Fruit fly (Drosophila melanogaster): Measurements from ENCODE around the gene NUCB1.

NUCB1 gene

dm6 chr3L:17763987-17764386 is 38.1 kb downstream of the NUCB1 start, which contains the start of the genes Adgf-A and Adgf-A2 (continued):
- no peak for TF ChIP-seq Bdp1 (GFP tag; optimal IDR thresholded peaks at IDR 0.05)
- no peak for TF ChIP-seq CG1529 (GFP tag; optimal IDR thresholded peaks at IDR 0.05)

- TF ChIP-seq dm (GFP tag; optimal IDR thresholded peaks at IDR 0.05) (no peak), Doc3 (GFP tag; IDR thresholded peaks at IDR 0.05; ENCODE audit: partially characterized antibody) (no peak), sens (GFP tag) (peak; percentile 19), CG3065 (GFP tag; optimal IDR thresholded peaks at IDR 0.05) (peak; percentile 53), CG1024 (GFP tag; IDR thresholded peaks at IDR 0.05) (no peak), CG3281 (GFP tag; optimal IDR thresholded peaks at IDR 0.05) (no peak), Med (GFP tag) (no peak), CG13775 (GFP tag; optimal IDR thresholded peaks at IDR 0.05) (peak; percentile 91), Oli (tag; optimal IDR thresholded peaks at IDR 0.05) (no peak), Nf-YB (GFP tag; optimal IDR thresholded peaks at IDR 0.05) (no peak), Ets65A (GFP tag) (peak; percentile 73), vvl (GFP tag; IDR thresholded peaks at IDR 0.05) (no peak), Ets97D (GFP tag; optimal IDR thresholded peaks at IDR 0.05) (no peak)
These were observed 42.9 kb downstream of the NUCB1 start, which contains the start of gene CG32181 for dm6 chr3L:17759072-17759747. Gene CG32181, plus strand, starts transcription at chr3L:17759697.

dm6 chr3L:17758084-17758211 is 44.1 kb downstream of the NUCB1 start, which contains the start of gene CG32182:
Gene CG32182, plus strand, starts transcription at chr3L:17758112.
- TF ChIP-seq jigr1 (GFP tag; IDR thresholded peaks at IDR 0.05) (no peak), CG6791 (GFP tag; IDR thresholded peaks at IDR 0.05; ENCODE audit: partially characterized antibody) (0 out of 3 replicates have a peak, but pooled peaks have one; percentile 3), lov (optimal IDR thresholded peaks at IDR 0.05) (no peak), lov (GFP tag; IDR thresholded peaks at IDR 0.05) (0 out of 3 replicates have a peak, but pooled peaks have one; percentile 2), Ssrp (tag; optimal IDR thresholded peaks at IDR 0.05) (no peak)

- TF ChIP-seq Taf1 (GFP tag; IDR thresholded peaks at IDR 0.05) (no peak), CG17802 (tag; optimal IDR thresholded peaks at IDR 0.05) (peak; percentile 44), odd (GFP tag; optimal IDR thresholded peaks at IDR 0.05) (peak; percentile 71), Gug (GFP tag; IDR thresholded peaks at IDR 0.05) (peak; percentile 67; the same call in 3 of the 4 replicates), hbn (GFP tag; IDR thresholded peaks at IDR 0.05; ENCODE audit: partially characterized antibody) (no peak), Oli (tag; optimal IDR thresholded peaks at IDR 0.05) (peak; percentile 82), Bdp1 (GFP tag; optimal IDR thresholded peaks at IDR 0.05) (peak; percentile 25), Sox100B (GFP tag; optimal IDR thresholded peaks at IDR 0.05) (peak; percentile 91), NFAT (GFP tag; IDR thresholded peaks at IDR 0.05) (no peak), p53 (GFP tag; optimal IDR thresholded peaks at IDR 0.05) (no peak), CrebB (tag; optimal IDR thresholded peaks at IDR 0.05) (no peak), CG7556 (GFP tag; optimal IDR thresholded peaks at IDR 0.05) (peak; percentile 92), CG3995 (GFP tag; optimal IDR thresholded peaks at IDR 0.05) (no peak), sim (GFP tag; IDR thresholded peaks at IDR 0.05) (0 out of 2 replicates have a peak, but pooled peaks have one; percentile 50), bbx (GFP tag; IDR thresholded peaks at IDR 0.05; ENCODE audit: partially characterized antibody) (no peak), CG32767 (GFP tag; IDR thresholded peaks at IDR 0.05) (peak; percentile 58; the same call in 1 of the 2 replicates), caup (GFP tag; optimal IDR thresholded peaks at IDR 0.05; ENCODE audit: severe bottlenecking) (no peak), ac (GFP tag; optimal IDR thresholded peaks at IDR 0.05) (peak; percentile 66), fru (optimal IDR thresholded peaks at IDR 0.05) (no peak), Oaz (GFP tag; IDR thresholded peaks at IDR 0.05) (no peak; the same call in 1 of the 2 replicates), Atf3 (GFP tag; optimal IDR thresholded peaks at IDR 0.05) (peak; percentile 44), schlank (tag; optimal IDR thresholded peaks at IDR 0.05) (no peak), CG7745 (tag; optimal IDR thresholded peaks at IDR 0.05) (peak; percentile 30), Aef1 (GFP tag; IDR thresholded peaks at IDR 0.05) (no peak; the same call in 2 of the 3 replicates), shn (GFP tag; optimal IDR thresholded peaks at IDR 0.05) (peak; percentile 45), Spps (tag; optimal IDR thresholded peaks at IDR 0.05) (peak; percentile 88)
These were observed 44.7 kb downstream of the NUCB1 start for dm6 chr3L:17757156-17758083.

Data from whole organism, embryonic.